Worm (Caenorhabditis elegans) whole organism, late embryonic: Measurements from ENCODE around the gene srp-8.

Experiments used
- C38D4.7 ChIP-seq: fragments of 200-800 bp; sonication (Bioruptor generic); optimal IDR thresholded peaks from 2 replicates; lab custom pipeline; 2018; ENCODE audit warnings: mild to moderate bottlenecking, missing genetic modification characterization, moderate library complexity, missing compliant biosample characterization
- F13H6.1 ChIP-seq: sonication (generic microtip); optimal IDR thresholded peaks from 2 replicates; lab custom pipeline; 2016; ENCODE audit warnings: missing genetic modification characterization, missing compliant biosample characterization
- T23F11.4 ChIP-seq: fragments of 200-800 bp; sonication (Bioruptor generic); optimal IDR thresholded peaks from 2 replicates; lab custom pipeline; 2018; ENCODE audit warnings: mild to moderate bottlenecking, missing genetic modification characterization, missing compliant biosample characterization
- Y22D7AL.16 ChIP-seq: sonication (generic microtip); optimal IDR thresholded peaks from 2 replicates; lab custom pipeline; 2016; ENCODE audit warnings: missing genetic modification characterization, missing compliant biosample characterization
- ceh-14 ChIP-seq: sonication (generic microtip); optimal IDR thresholded peaks from 2 replicates; lab custom pipeline; 2016; ENCODE audit warnings: missing genotype, missing genetic modification characterization, missing compliant biosample characterization
- ceh-19 ChIP-seq: fragments of 200-800 bp; sonication (Bioruptor generic); optimal IDR thresholded peaks from 2 replicates; lab custom pipeline; 2018; ENCODE audit warnings: mild to moderate bottlenecking, missing genetic modification characterization, missing compliant biosample characterization
- ceh-22 ChIP-seq: sonication (generic microtip); optimal IDR thresholded peaks from 2 replicates; lab custom pipeline; 2017; ENCODE audit warnings: missing biosample characterization, missing genetic modification characterization
- ceh-30 ChIP-seq: fragments of 150-350 bp; optimal IDR thresholded peaks from 2 replicates; lab custom pipeline; 2014; ENCODE audit warnings: missing biosample characterization, missing genetic modification characterization
- ceh-34 ChIP-seq: sonication (generic microtip); optimal IDR thresholded peaks from 2 replicates; lab custom pipeline; 2016; ENCODE audit warnings: mild to moderate bottlenecking, missing genetic modification characterization, missing compliant biosample characterization
- ceh-45 ChIP-seq: fragments of 200-800 bp; sonication (Bioruptor generic); IDR thresholded peaks from 2 replicates; pipeline ENCODE4 v1.3.6; 2022; ENCODE audit warnings: missing genetic modification reagents, missing genetic modification characterization, missing compliant biosample characterization
- ceh-48 ChIP-seq: sonication (generic microtip); optimal IDR thresholded peaks from 2 replicates; lab custom pipeline; 2016; ENCODE audit warnings: missing genetic modification characterization, inconsistent platforms, missing compliant biosample characterization
- ceh-6 ChIP-seq: fragments of 200-800 bp; sonication (Bioruptor generic); optimal IDR thresholded peaks from 2 replicates; lab custom pipeline; 2018; ENCODE audit warnings: mild to moderate bottlenecking, missing genetic modification characterization, missing compliant biosample characterization
- ceh-9 ChIP-seq: sonication (generic microtip); optimal IDR thresholded peaks from 2 replicates; lab custom pipeline; 2016; ENCODE audit warnings: mild to moderate bottlenecking, missing genetic modification characterization, inconsistent platforms, missing compliant biosample characterization
- che-1 ChIP-seq: sonication (generic microtip); optimal IDR thresholded peaks from 2 replicates; lab custom pipeline; 2016; ENCODE audit warnings: mild to moderate bottlenecking, missing genetic modification characterization, missing compliant biosample characterization
- dmd-4 ChIP-seq: sonication (generic microtip); optimal IDR thresholded peaks from 2 replicates; lab custom pipeline; 2016; ENCODE audit warnings: borderline replicate concordance, missing genetic modification characterization, missing compliant biosample characterization
- elt-2 ChIP-seq: sonication (generic microtip); optimal IDR thresholded peaks from 2 replicates; lab custom pipeline; 2016; ENCODE audit warnings: missing genetic modification reagents, missing genetic modification characterization, missing compliant biosample characterization
- fax-1 ChIP-seq: sonication (generic microtip); optimal IDR thresholded peaks from 2 replicates; lab custom pipeline; 2016; ENCODE audit warnings: missing genotype, missing genetic modification characterization, missing compliant biosample characterization
- gmeb-2 ChIP-seq: sonication (generic microtip); optimal IDR thresholded peaks from 2 replicates; lab custom pipeline; 2016; ENCODE audit warnings: missing genetic modification characterization, inconsistent platforms, missing compliant biosample characterization
- hlh-13 ChIP-seq: fragments of 200-800 bp; sonication (Bioruptor generic); optimal IDR thresholded peaks from 2 replicates; lab custom pipeline; 2018; ENCODE audit warnings: mild to moderate bottlenecking, missing genetic modification characterization, missing compliant biosample characterization
- hlh-30 ChIP-seq: sonication (generic microtip); optimal IDR thresholded peaks from 2 replicates; lab custom pipeline; 2017; ENCODE audit warnings: antibody characterized with exemption, missing genetic modification characterization, missing compliant biosample characterization; ENCODE audit not compliant: insufficient read depth
- lim-6 ChIP-seq: sonication (generic microtip); optimal IDR thresholded peaks from 2 replicates; lab custom pipeline; 2016; ENCODE audit warnings: missing genetic modification characterization, missing compliant biosample characterization
- madf-2 ChIP-seq: sonication (generic microtip); optimal IDR thresholded peaks from 2 replicates; lab custom pipeline; 2017; ENCODE audit warnings: missing genetic modification characterization, missing compliant biosample characterization
- mec-3 ChIP-seq: sonication (generic microtip); optimal IDR thresholded peaks from 2 replicates; lab custom pipeline; 2016; ENCODE audit warnings: borderline replicate concordance, missing genetic modification characterization, missing compliant biosample characterization
- nhr-11 ChIP-seq: fragments of 150-350 bp; optimal IDR thresholded peaks from 2 replicates; lab custom pipeline; 2014; ENCODE audit warnings: missing biosample characterization, missing genetic modification characterization
- pat-9 ChIP-seq: fragments of 200-800 bp; sonication (Bioruptor generic); optimal IDR thresholded peaks from 2 replicates; lab custom pipeline; 2018; ENCODE audit warnings: mild to moderate bottlenecking, missing genetic modification characterization, moderate library complexity, missing compliant biosample characterization
- pha-2 ChIP-seq: sonication (generic microtip); optimal IDR thresholded peaks from 2 replicates; lab custom pipeline; 2017; ENCODE audit warnings: mild to moderate bottlenecking, missing genetic modification characterization, missing compliant biosample characterization
- rnt-1 ChIP-seq: sonication (generic microtip); optimal IDR thresholded peaks from 2 replicates; lab custom pipeline; 2016; ENCODE audit warnings: missing genetic modification characterization, missing compliant biosample characterization
- sdc-2 ChIP-seq: sonication (generic microtip); optimal IDR thresholded peaks from 2 replicates; lab custom pipeline; 2016; ENCODE audit warnings: missing genotype, missing genetic modification characterization, missing compliant biosample characterization
- sox-4 ChIP-seq: sonication (generic microtip); optimal IDR thresholded peaks from 2 replicates; lab custom pipeline; 2017; ENCODE audit warnings: mild to moderate bottlenecking, missing genetic modification characterization, inconsistent platforms, missing compliant biosample characterization
- syd-9 ChIP-seq: sonication (generic microtip); optimal IDR thresholded peaks from 2 replicates; lab custom pipeline; 2016; ENCODE audit warnings: mild to moderate bottlenecking, missing genetic modification characterization, moderate library complexity, missing compliant biosample characterization
- tbx-2 ChIP-seq: sonication (generic microtip); optimal IDR thresholded peaks from 2 replicates; lab custom pipeline; 2016; ENCODE audit warnings: missing genetic modification characterization, missing compliant biosample characterization
- tbx-7 ChIP-seq: sonication (generic microtip); optimal IDR thresholded peaks from 2 replicates; lab custom pipeline; 2016; ENCODE audit warnings: missing genotype, missing genetic modification characterization, missing compliant biosample characterization
- unc-42 ChIP-seq: sonication (generic microtip); optimal IDR thresholded peaks from 2 replicates; lab custom pipeline; 2016; ENCODE audit warnings: missing genotype, missing genetic modification characterization, missing compliant biosample characterization
- zip-5 ChIP-seq: sonication (generic microtip); optimal IDR thresholded peaks from 2 replicates; lab custom pipeline; 2016; ENCODE audit warnings: missing genetic modification characterization, missing compliant biosample characterization

Gene srp-8

DNA sequence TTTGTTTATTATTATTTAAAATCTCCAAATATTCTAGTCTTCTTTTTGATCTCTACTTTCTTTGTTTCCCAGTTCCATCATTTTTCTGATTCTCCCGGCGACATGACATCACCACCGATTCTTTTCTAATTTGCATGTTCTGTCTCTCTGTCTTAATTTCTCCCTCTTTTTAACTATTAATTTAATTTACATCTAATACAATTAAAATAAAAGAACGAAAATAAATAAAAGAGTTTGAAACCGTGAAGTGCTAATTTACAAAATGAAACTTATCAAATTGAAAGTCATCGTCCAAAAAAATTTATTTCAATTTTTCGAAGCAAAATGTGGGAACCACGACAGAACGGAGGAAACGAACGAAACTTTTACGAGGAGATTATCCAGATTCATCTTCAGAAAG, 23.9 kb upstream of the srp-8 start, which contains the start of gene F20D6.6:
TSS of gene F20D6.6 (plus strand) at position 301 of the 400 bp plus-strand sequence.
- TF ChIP-seq tbx-7 (tag; lab: Kevin White, UChicago) (no peak), sox-4 (tag; lab: Kevin White, UChicago) (no peak), lim-6 (tag; lab: Kevin White, UChicago) (no peak), tbx-2 (tag; lab: Kevin White, UChicago) (no peak), F13H6.1 (tag; lab: Kevin White, UChicago) (no peak), ceh-48 (no peak), che-1 (no peak), rnt-1 (tag; lab: Kevin White, UChicago) (no peak), syd-9 (no peak), ceh-19 (GFP tag; lab: Kevin White, UChicago) (no peak), ceh-34 (tag; lab: Kevin White, UChicago) (no peak), C38D4.7 (GFP tag; lab: Kevin White, UChicago) (no peak), nhr-11 (tag; lab: Kevin White, UChicago) (no peak), gmeb-2 (tag; lab: Kevin White, UChicago) (no peak), hlh-13 (GFP tag; lab: Kevin White, UChicago) (no peak), sdc-2 (no peak), mec-3 (tag; lab: Kevin White, UChicago) (no peak), dmd-4 (tag; lab: Kevin White, UChicago) (no peak)

DNA sequence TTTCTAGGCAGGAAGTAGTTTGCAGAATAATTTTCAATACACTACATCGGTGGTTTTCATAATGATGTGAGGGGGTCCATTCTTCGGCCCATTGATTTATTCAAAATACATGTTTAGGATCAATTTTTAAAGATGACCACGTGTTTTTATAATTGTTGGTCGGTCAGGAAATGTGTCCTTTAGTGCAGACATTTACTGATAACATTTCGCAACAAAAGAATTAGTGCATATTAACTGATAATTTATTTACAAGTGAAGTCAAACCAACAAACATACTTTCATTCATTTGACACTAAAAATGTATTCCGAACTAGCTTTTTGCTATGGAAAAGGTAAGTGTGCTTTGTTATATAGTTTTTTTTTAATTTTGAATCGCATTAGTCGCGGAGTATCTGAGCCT, 21.8 kb upstream of the srp-8 start, which contains the start of gene F20D6.5:
TSS of gene F20D6.5 (plus strand) at position 259 of the 400 bp plus-strand sequence.
- peak; percentile 28 for TF ChIP-seq elt-2
- no peak for TF ChIP-seq pat-9 (tag; lab: Kevin White, UChicago)

DNA sequence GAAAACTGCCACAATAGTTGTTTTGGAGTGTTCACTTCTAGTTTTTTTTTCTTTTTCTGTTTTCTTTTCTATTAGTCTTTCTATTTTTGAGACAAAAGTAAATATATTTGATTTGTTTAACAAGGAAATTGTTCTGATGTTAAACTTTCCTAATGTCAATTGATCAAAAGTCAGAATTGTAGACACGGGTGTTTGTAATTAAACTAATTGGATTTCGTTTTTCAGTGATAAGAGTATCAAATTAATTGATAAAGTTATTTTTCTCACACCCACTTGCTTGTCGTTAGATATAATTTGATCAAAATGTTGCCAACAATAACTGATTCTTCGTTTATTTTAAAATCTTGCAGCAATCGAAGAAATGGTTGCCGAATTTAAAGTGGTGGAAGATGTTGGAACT, 20.3 kb upstream of the srp-8 start:
- TF ChIP-seq ceh-30 (tag; lab: Kevin White, UChicago) = no peak
- TF ChIP-seq ceh-9 (tag; lab: Kevin White, UChicago) = no peak
- no peak for TF ChIP-seq lim-6 (tag; lab: Kevin White, UChicago)
- TF ChIP-seq ceh-14 = no peak
- no peak for TF ChIP-seq Y22D7AL.16 (tag; lab: Kevin White, UChicago)
- no peak for TF ChIP-seq hlh-30
- TF ChIP-seq F13H6.1 (tag; lab: Kevin White, UChicago) = no peak
- TF ChIP-seq zip-5 = no peak
- no peak for TF ChIP-seq fax-1 (tag; lab: Kevin White, UChicago)
- no peak for TF ChIP-seq unc-42 (tag; lab: Kevin White, UChicago)
- TF ChIP-seq pha-2 (tag; lab: Kevin White, UChicago) = no peak
- TF ChIP-seq ceh-6 = no peak
- no peak for TF ChIP-seq ceh-34 (tag; lab: Kevin White, UChicago)
- TF ChIP-seq gmeb-2 (tag; lab: Kevin White, UChicago) = no peak
- TF ChIP-seq T23F11.4 = no peak

DNA sequence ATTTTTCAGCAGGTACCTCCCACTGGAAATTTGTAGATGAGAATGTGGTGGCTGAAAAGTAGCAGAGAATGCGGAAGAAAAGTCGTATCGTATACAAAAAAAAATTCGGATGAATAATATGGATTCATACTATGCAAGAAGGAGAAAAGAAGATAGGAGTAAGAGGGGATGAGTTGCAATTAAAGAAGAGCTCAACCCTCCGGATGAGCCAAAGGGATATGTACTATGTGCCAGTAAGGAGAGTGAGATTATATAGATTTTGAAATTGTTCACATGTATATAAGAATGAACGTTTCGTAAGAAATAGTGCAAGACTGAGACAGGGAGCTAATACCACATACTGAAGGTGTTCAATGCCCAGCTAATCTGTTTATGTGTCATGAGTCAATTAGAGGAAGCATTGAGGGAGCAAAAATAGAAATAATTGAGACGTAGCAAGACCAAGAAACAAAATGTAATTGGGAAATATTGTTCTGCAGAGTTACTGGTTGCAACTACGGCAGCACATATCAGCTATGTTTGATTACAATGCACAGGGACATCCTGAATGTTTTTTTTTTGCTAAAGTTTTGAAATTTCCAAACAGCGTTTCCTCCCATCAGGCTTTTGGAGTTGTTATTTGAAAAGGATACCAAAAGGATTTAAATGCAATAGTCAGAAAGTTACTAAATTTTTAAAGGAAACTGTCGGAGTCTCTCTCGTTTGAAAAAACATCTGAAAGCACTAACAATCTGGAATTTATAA, 15.1 kb upstream of the srp-8 start, which contains the start of gene F20D6.8:
TSS of gene F20D6.8 (minus strand) at position 51 of the 744 bp plus-strand sequence.
- TF ChIP-seq madf-2 (tag; lab: Kevin White, UChicago) = no peak
- no peak for TF ChIP-seq ceh-45 (GFP tag; lab: Robert Waterston, UW)
- TF ChIP-seq tbx-7 (tag; lab: Kevin White, UChicago) = no peak
- no peak for TF ChIP-seq gmeb-2 (tag; lab: Kevin White, UChicago)
- no peak for TF ChIP-seq fax-1 (tag; lab: Kevin White, UChicago)
- no peak for TF ChIP-seq ceh-22
- TF ChIP-seq unc-42 (tag; lab: Kevin White, UChicago) = peak; percentile 31
- TF ChIP-seq, all 69 proteins: peak for 1
